Fruit fly (Drosophila melanogaster): ENCODE results near the gene CG3061.

Gene CG3061

dm6 chr3R:14024919-14025387 is 7.2 kb upstream of the CG3061 start (continued):
- peak; percentile 8 for TF ChIP-seq pnt (GFP tag; optimal IDR thresholded peaks at IDR 0.05)

DNA sequence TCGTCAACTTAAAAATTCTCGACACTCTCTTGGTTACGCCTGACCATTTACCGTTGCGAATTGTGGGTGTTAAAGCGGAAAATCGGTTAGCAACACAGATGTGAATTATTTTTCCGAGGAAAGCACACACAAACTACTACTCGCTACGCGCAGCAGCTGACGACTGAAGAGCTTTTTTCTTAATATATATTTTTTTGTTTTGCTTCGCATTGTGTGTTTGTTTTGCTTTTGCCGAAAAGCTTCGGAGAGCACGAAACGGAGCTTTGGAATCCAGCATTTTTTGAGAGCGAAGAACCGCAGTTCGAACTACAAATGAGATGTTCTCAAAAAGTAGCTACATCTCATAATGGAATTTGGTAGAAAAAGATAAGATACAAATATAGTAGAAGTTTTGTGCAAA is 6.4 kb upstream of the CG3061 start:
- TF ChIP-seq corto (GFP tag; optimal IDR thresholded peaks at IDR 0.05) = peak; percentile 54
- peak; percentile 55 for TF ChIP-seq lbe (GFP tag; optimal IDR thresholded peaks at IDR 0.05)
- peak; percentile 21 for TF ChIP-seq gsb-n (tag; optimal IDR thresholded peaks at IDR 0.05)
- peak; percentile 61 for TF ChIP-seq Jarid2 (GFP tag; optimal IDR thresholded peaks at IDR 0.05)
- peak in 1 of 2 experiments; percentile 39 for TF ChIP-seq eve (GFP tag; optimal IDR thresholded peaks at IDR 0.05)
- TF ChIP-seq amos (GFP tag; IDR thresholded peaks at IDR 0.05; ENCODE audit: partially characterized antibody) = no peak; the same call in 1 of the 2 replicates
- no peak for TF ChIP-seq CG13624 (GFP tag; optimal IDR thresholded peaks at IDR 0.05)
- TF ChIP-seq bsh (GFP tag; optimal IDR thresholded peaks at IDR 0.05) = peak in 1 of 2 experiments; percentile 69
- peak; percentile 67 for TF ChIP-seq sens (GFP tag)
- TF ChIP-seq Trl (optimal IDR thresholded peaks at IDR 0.05) = peak; percentile 44 to 75
- no peak for TF ChIP-seq Trl (GFP tag; optimal IDR thresholded peaks at IDR 0.05)
- peak in 1 of 2 experiments; percentile 23 for TF ChIP-seq crp (GFP tag; optimal IDR thresholded peaks at IDR 0.05)
- no peak for TF ChIP-seq bab2 (GFP tag; optimal IDR thresholded peaks at IDR 0.05)
- peak; percentile 57 for TF ChIP-seq sd (tag; optimal IDR thresholded peaks at IDR 0.05)
- peak in 1 of 2 experiments; percentile 10 for TF ChIP-seq Pdp1 (GFP tag; optimal IDR thresholded peaks at IDR 0.05)
- peak; percentile 17 for TF ChIP-seq HHEX (GFP tag; optimal IDR thresholded peaks at IDR 0.05)
- TF ChIP-seq chinmo (GFP tag; IDR thresholded peaks at IDR 0.05; ENCODE audit: partially characterized antibody) = 0 out of 4 replicates have a peak, but pooled peaks have one; percentile 74
- peak; percentile 75 for TF ChIP-seq Drgx (GFP tag; IDR thresholded peaks at IDR 0.05)
- peak in 1 of 2 experiments; percentile 43 for TF ChIP-seq Eip74EF (GFP tag; optimal IDR thresholded peaks at IDR 0.05)
- no peak for TF ChIP-seq CG31224 (GFP tag; IDR thresholded peaks at IDR 0.05)
- TF ChIP-seq CG18619 (GFP tag; optimal IDR thresholded peaks at IDR 0.05) = no peak
- TF ChIP-seq CG32532 (GFP tag; IDR thresholded peaks at IDR 0.05) = peak; percentile 9; the same call in 1 of the 2 replicates
- 0 out of 2 replicates have a peak, but pooled peaks have one; percentile 15 for TF ChIP-seq Rfx (GFP tag; IDR thresholded peaks at IDR 0.05)
- TF ChIP-seq pb (GFP tag; optimal IDR thresholded peaks at IDR 0.05) = no peak
- peak; percentile 43 for TF ChIP-seq CG13296 (GFP tag; optimal IDR thresholded peaks at IDR 0.05)
- no peak for TF ChIP-seq tx (GFP tag; optimal IDR thresholded peaks at IDR 0.05)
- peak; percentile 29; the same call in 1 of the 2 replicates for TF ChIP-seq sob (GFP tag; IDR thresholded peaks at IDR 0.05)
- peak; percentile 91 for TF ChIP-seq nom (GFP tag; optimal IDR thresholded peaks at IDR 0.05)
- TF ChIP-seq Med (GFP tag) = peak; percentile 66
- peak; percentile 8; the same call in 1 of the 2 replicates for TF ChIP-seq CG13287 (GFP tag; IDR thresholded peaks at IDR 0.05; ENCODE audit: partially characterized antibody)
- no peak for TF ChIP-seq sim (GFP tag; IDR thresholded peaks at IDR 0.05)
- TF ChIP-seq exex (tag; optimal IDR thresholded peaks at IDR 0.05) = peak; percentile 6
- TF ChIP-seq ATbp (GFP tag; optimal IDR thresholded peaks at IDR 0.05) = peak; percentile 65
- TF ChIP-seq CG34224 (GFP tag; IDR thresholded peaks at IDR 0.05; ENCODE audit: partially characterized antibody) = no peak

dm6 chr3R:14026212-14026952 is 5.8 kb upstream of the CG3061 start:
- peak; percentile 30 for TF ChIP-seq CG2120 (GFP tag; optimal IDR thresholded peaks at IDR 0.05)
- peak; percentile 5 for TF ChIP-seq nmo (GFP tag; optimal IDR thresholded peaks at IDR 0.05)
- peak; percentile 12 for TF ChIP-seq CG15514 (GFP tag; optimal IDR thresholded peaks at IDR 0.05)
- peak; percentile 50; the same call in 1 of the 2 replicates for TF ChIP-seq CG17612 (GFP tag; IDR thresholded peaks at IDR 0.05)
- no peak for TF ChIP-seq CG33557 (GFP tag; optimal IDR thresholded peaks at IDR 0.05)
- no peak for TF ChIP-seq CG14050 (GFP tag; IDR thresholded peaks at IDR 0.05)
- TF ChIP-seq Side (GFP tag; optimal IDR thresholded peaks at IDR 0.05) = no peak
- TF ChIP-seq seq (GFP tag; IDR thresholded peaks at IDR 0.05) = peak; percentile 32; the same call in 1 of the 2 replicates
- TF ChIP-seq CG6813 (GFP tag; optimal IDR thresholded peaks at IDR 0.05) = no peak
- TF ChIP-seq CG8290 (GFP tag; optimal IDR thresholded peaks at IDR 0.05) = peak; percentile 21
- peak; percentile 16 to 59 for TF ChIP-seq CG8290 (tag; optimal IDR thresholded peaks at IDR 0.05)
- TF ChIP-seq ERR (GFP tag; optimal IDR thresholded peaks at IDR 0.05) = no peak
- TF ChIP-seq CG14014 (GFP tag; IDR thresholded peaks at IDR 0.05) = 0 out of 2 replicates have a peak, but pooled peaks have one; percentile 6
